Worm (Caenorhabditis elegans) whole organism, L4 larva: ENCODE data around the gene irld-42.

Source experiments
- F44E2.7 ChIP-seq: fragments of 200-800 bp; sonication (Bioruptor generic); IDR thresholded peaks from 2 replicates; pipeline ENCODE4 v2.1.2; 2022; ENCODE audit warnings: missing genetic modification characterization, missing compliant biosample characterization
- F49E8.2 ChIP-seq: sonication (generic microtip); optimal IDR thresholded peaks from 2 replicates; lab custom pipeline; 2016; ENCODE audit warnings: missing compliant biosample characterization, mild to moderate bottlenecking, missing genetic modification characterization, borderline replicate concordance
- fkh-10 ChIP-seq: fragments of 150-350 bp; optimal IDR thresholded peaks from 2 replicates; lab custom pipeline; 2014; ENCODE audit warnings: missing biosample characterization, missing genetic modification reagents, missing genetic modification characterization
- hlh-11 ChIP-seq: fragments of 200-800 bp; sonication (Bioruptor generic); optimal IDR thresholded peaks from 2 replicates; lab custom pipeline; 2018; ENCODE audit warnings: mild to moderate bottlenecking, missing genetic modification characterization, missing compliant biosample characterization
- unc-130 ChIP-seq: sonication (generic microtip); optimal IDR thresholded peaks from 2 replicates; lab custom pipeline; 2016; ENCODE audit warnings: missing genetic modification reagents, missing genetic modification characterization, missing compliant biosample characterization
- ztf-11 ChIP-seq: fragments of 150-350 bp; optimal IDR thresholded peaks from 2 replicates; lab custom pipeline; 2014; ENCODE audit warnings: missing biosample characterization, missing genetic modification characterization

DNA sequence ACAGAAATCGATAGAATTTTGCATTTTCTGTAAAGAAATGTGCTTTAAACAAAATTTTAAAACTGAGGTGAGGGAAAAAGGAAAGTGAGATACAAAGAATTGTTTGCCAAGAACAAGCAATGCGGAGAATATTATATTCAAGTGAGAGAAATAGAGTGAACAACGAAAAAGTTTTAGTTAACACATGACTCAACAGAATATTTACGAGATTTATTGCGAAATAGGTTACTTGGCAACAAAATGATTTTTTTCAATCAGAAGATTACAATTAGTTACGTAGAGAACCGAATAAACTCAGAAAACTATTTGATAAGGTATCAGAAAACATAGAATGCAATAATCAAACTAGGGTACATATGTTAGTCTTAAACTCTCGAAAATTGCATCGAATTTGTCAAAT, 46.8 kb upstream of the irld-42 start, which contains the start of gene nhr-117:
- TF ChIP-seq F44E2.7 (no peak), hlh-11 (peak; percentile 29), fkh-10 (GFP tag; lab: Kevin White, UChicago) (no peak), unc-130 (GFP tag; lab: Kevin White, UChicago) (no peak), F49E8.2 (tag; lab: Kevin White, UChicago) (no peak), ztf-11 (no peak)
